Fruit fly (Drosophila melanogaster) whole organism, pupa: ENCODE measurements around the gene CG14990.
A peak's percentile ranks its signal among the peaks of the same experiment; 100 is the strongest.

Experiments used
- CG10348 ChIP-seq: fragments of 200-800 bp; sonication (Bioruptor generic); IDR thresholded peaks from 2 replicates; pipeline ENCODE4 v1.3.6; 2022; ENCODE audit warnings: missing biosample characterization, missing genetic modification characterization
- CG12605 ChIP-seq: fragments of 200-800 bp; sonication (Bioruptor generic); IDR thresholded peaks from 2 replicates; pipeline ENCODE4 v1.3.6; 2022; ENCODE audit warnings: missing biosample characterization, missing genetic modification characterization
- CG13204 ChIP-seq: fragments of 200-800 bp; sonication (Bioruptor generic); optimal IDR thresholded peaks from 2 replicates; lab custom pipeline; 2018; ENCODE audit warnings: missing biosample characterization, mild to moderate bottlenecking, missing genetic modification characterization, moderate library complexity
- CG14655 ChIP-seq: fragments of 200-800 bp; sonication (Bioruptor generic); optimal IDR thresholded peaks from 3 replicates; lab custom pipeline; 2017; ENCODE audit warnings: mild to moderate bottlenecking, missing biosample characterization, missing genetic modification reagents, missing genetic modification characterization
- CG15710 ChIP-seq: fragments of 200-800 bp; sonication (Bioruptor generic); optimal IDR thresholded peaks from 2 replicates; lab custom pipeline; 2018; ENCODE audit warnings: missing biosample characterization, mild to moderate bottlenecking, missing genetic modification characterization, moderate library complexity
- CG17806 ChIP-seq: fragments of 200-800 bp; sonication (Bioruptor generic); optimal IDR thresholded peaks from 2 replicates; lab custom pipeline; 2018; ENCODE audit warnings: missing biosample characterization, mild to moderate bottlenecking, missing genetic modification characterization, moderate library complexity
- CG32121 ChIP-seq: fragments of 200-800 bp; sonication (Bioruptor generic); IDR thresholded peaks from 2 replicates; pipeline ENCODE4 v1.3.6; 2022; ENCODE audit warnings: missing biosample characterization, missing genetic modification characterization
- CG34367 ChIP-seq: fragments of 200-800 bp; sonication (Bioruptor generic); optimal IDR thresholded peaks from 2 replicates; lab custom pipeline; 2018; ENCODE audit warnings: missing biosample characterization, mild to moderate bottlenecking, missing genetic modification characterization
- CG4496 ChIP-seq: fragments of 200-800 bp; sonication (Bioruptor generic); IDR thresholded peaks from 3 replicates; pipeline ENCODE4 v1.3.6; 2022; ENCODE audit warnings: missing biosample characterization, missing genetic modification characterization
- CG8159 ChIP-seq: fragments of 200-800 bp; sonication (Bioruptor generic); optimal IDR thresholded peaks from 3 replicates; lab custom pipeline; 2018; ENCODE audit warnings: missing biosample characterization, mild to moderate bottlenecking, missing genetic modification characterization, moderate library complexity
- CG8301 ChIP-seq: fragments of 200-800 bp; sonication (Bioruptor generic); optimal IDR thresholded peaks from 2 replicates; lab custom pipeline; 2018; ENCODE audit warnings: missing biosample characterization, mild to moderate bottlenecking, missing genetic modification characterization
- CG9948 ChIP-seq: fragments of 200-800 bp; sonication (Bioruptor generic); optimal IDR thresholded peaks from 2 replicates; lab custom pipeline; 2018; ENCODE audit warnings: missing biosample characterization, mild to moderate bottlenecking, missing genetic modification characterization, moderate library complexity
- D1 ChIP-seq: fragments of 200-800 bp; sonication (Bioruptor generic); optimal IDR thresholded peaks from 2 replicates; lab custom pipeline; 2018; ENCODE audit warnings: missing biosample characterization, mild to moderate bottlenecking, missing genetic modification characterization, moderate library complexity
- EcR ChIP-seq: fragments of 200-800 bp; sonication (Bioruptor generic); optimal IDR thresholded peaks from 3 replicates; lab custom pipeline; 2019; ENCODE audit warnings: missing biosample characterization, missing genetic modification characterization, mild to moderate bottlenecking, moderate library complexity, missing genetic modification reagents
- Ets98B ChIP-seq: fragments of 200-800 bp; sonication (Bioruptor generic); IDR thresholded peaks from 2 replicates; pipeline ENCODE4 v1.3.6; 2022; ENCODE audit warnings: missing biosample characterization, missing genetic modification characterization
- Pif1A ChIP-seq: fragments of 200-800 bp; sonication (Bioruptor generic); optimal IDR thresholded peaks from 3 replicates; lab custom pipeline; 2016; ENCODE audit warnings: missing biosample characterization, missing genetic modification characterization
- Pif1B ChIP-seq: fragments of 200-800 bp; sonication (Bioruptor generic); optimal IDR thresholded peaks from 3 replicates; lab custom pipeline; 2016; ENCODE audit warnings: missing biosample characterization, missing genetic modification characterization
- Snoo ChIP-seq: fragments of 200-800 bp; sonication (Bioruptor generic); optimal IDR thresholded peaks from 3 replicates; lab custom pipeline; 2017; ENCODE audit warnings: missing biosample characterization, mild to moderate bottlenecking, missing genetic modification characterization, inconsistent platforms
- fd96Ca ChIP-seq: fragments of 200-800 bp; sonication (Bioruptor generic); IDR thresholded peaks from 3 replicates; pipeline ENCODE4 v1.3.6; 2022; ENCODE audit warnings: missing biosample characterization, missing genetic modification characterization
- gl ChIP-seq: fragments of 200-800 bp; sonication (Bioruptor generic); optimal IDR thresholded peaks from 2 replicates; lab custom pipeline; 2018; ENCODE audit warnings: missing biosample characterization, mild to moderate bottlenecking, missing genetic modification characterization
- rn ChIP-seq: fragments of 200-800 bp; sonication (Bioruptor generic); IDR thresholded peaks from 2 replicates; pipeline ENCODE4 v1.3.6; 2022; ENCODE audit warnings: missing biosample characterization, missing genetic modification characterization

CG14990 gene

DNA sequence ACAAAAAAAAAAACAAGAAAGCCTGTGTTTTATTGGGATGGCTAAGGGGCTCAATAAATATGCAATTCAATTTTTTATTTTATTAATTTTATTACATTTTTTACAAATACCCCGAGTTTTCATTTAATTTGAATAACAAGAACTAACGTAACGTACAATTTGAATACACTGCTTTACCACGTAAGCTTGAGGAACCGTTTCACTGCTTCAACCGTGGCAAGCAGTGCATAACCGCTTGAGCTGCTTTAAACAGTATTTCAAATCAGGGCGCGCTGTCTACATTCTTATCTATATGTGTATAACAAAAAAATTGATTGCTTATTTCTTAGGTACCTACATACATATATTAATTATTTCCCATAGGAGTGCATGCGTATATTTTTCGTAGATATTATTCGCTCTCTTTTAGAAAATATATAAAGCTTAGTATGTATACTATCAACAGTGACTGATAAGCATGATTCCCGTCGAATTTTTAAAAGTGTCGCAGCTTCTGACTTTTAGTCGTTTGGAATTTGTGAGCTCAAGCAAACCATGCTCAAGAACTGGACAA, at the start of gene CG14990:
Gene CG14990 (plus strand): TSS at position 503 of the 553 bp plus-strand sequence.
- TF ChIP-seq Ets98B: no peak
- peak; percentile 97 for TF ChIP-seq D1 (tag; lab: Kevin White, UChicago)
- TF ChIP-seq CG32121 (GFP tag; lab: Robert Waterston, UW): no peak
- no peak for TF ChIP-seq Snoo (tag; lab: Kevin White, UChicago)

DNA sequence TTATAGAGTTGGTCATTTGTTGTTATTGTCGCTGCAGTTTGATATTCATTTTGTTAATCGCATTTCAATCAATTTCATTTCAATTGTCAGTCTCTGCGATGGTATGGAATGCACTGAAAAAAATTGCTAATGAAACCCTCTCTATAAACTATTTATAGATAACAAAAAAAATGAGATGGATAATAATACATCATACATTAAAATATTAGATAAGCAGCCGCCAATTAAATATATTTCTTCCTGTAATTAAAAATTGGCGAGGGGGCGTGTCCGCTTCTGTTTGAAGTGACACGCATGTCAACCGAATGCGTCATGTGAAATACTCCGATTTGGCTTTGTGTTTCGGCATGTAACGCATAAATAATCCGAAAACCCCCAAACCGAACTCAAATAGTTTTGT, 48.5 kb upstream of the CG14990 start:
- TF ChIP-seq CG34367 (no peak), CG14655 (GFP tag; lab: Kevin White, UChicago) (no peak), CG8301 (tag; lab: Kevin White, UChicago) (no peak), CG4496 (no peak), Snoo (tag; lab: Kevin White, UChicago) (no peak), EcR (GFP tag; lab: Kevin White, UChicago) (no peak), gl (tag; lab: Kevin White, UChicago) (no peak), CG8159 (tag; lab: Kevin White, UChicago) (no peak), CG17806 (tag; lab: Kevin White, UChicago) (no peak), fd96Ca (GFP tag; lab: Robert Waterston, UW) (no peak), CG9948 (tag; lab: Kevin White, UChicago) (no peak), CG13204 (GFP tag; lab: Kevin White, UChicago) (no peak), CG10348 (GFP tag; lab: Robert Waterston, UW) (no peak), rn (GFP tag; lab: Robert Waterston, UW) (no peak), CG12605 (GFP tag; lab: Robert Waterston, UW) (no peak), Pif1B (GFP tag; lab: Kevin White, UChicago) (no peak), D1 (tag; lab: Kevin White, UChicago) (no peak)

DNA sequence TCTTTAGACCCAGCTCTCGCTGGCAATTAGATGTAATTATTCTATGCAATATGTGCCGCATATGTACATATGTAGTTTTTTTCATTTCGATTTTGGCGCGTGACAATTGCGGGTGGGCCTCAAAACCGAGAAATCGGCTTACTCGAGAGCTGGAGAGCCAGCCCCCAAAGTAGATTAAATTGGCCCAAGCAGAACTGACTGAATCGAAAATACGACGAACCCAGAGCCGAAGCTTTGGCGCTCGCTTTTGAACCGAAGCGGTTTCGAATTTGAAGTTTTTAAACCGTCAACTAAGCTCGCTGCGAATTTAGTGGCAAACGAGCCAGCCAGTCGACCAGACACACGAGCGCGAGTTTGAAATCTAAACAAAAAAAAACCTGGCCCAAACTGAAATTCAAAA, 46.7 kb upstream of the CG14990 start, which contains the start of gene CG1136:
Gene CG1136 (plus strand): TSS at position 308 of the 400 bp plus-strand sequence.
- TF ChIP-seq CG17806 (tag; lab: Kevin White, UChicago): no peak
- no peak for TF ChIP-seq CG8301 (tag; lab: Kevin White, UChicago)
- TF ChIP-seq CG15710 (tag; lab: Kevin White, UChicago): no peak
- TF ChIP-seq Snoo (tag; lab: Kevin White, UChicago): no peak
- TF ChIP-seq Pif1B (GFP tag; lab: Kevin White, UChicago): no peak
- no peak for TF ChIP-seq rn (GFP tag; lab: Robert Waterston, UW)

DNA sequence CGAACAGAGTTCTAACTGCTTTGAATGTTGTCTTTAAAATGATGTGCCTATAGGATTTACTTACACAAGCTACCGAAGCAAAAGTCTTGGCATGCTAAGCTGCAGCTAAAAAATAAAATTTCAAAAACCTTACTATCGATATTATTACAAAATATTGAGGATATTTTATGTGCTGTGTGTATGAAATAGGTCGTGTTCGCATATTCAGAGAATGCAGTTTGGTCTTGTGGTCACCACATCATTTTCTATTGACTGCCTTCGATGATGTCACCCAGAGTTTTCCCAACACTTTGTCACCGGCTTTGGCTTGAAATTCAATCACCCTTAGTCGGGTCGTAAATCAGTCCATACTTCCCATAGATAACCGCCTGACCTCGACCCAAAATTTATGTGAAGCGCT, 45.4 kb upstream of the CG14990 start, which contains the start of gene Dpy-30L2:
Gene Dpy-30L2 (minus strand): TSS at position 101 of the 400 bp plus-strand sequence.
- TF ChIP-seq CG15710 (tag; lab: Kevin White, UChicago) (no peak), CG9948 (tag; lab: Kevin White, UChicago) (no peak), CG8301 (tag; lab: Kevin White, UChicago) (no peak)
- TF ChIP-seq, all 21 proteins: peak for 0

DNA sequence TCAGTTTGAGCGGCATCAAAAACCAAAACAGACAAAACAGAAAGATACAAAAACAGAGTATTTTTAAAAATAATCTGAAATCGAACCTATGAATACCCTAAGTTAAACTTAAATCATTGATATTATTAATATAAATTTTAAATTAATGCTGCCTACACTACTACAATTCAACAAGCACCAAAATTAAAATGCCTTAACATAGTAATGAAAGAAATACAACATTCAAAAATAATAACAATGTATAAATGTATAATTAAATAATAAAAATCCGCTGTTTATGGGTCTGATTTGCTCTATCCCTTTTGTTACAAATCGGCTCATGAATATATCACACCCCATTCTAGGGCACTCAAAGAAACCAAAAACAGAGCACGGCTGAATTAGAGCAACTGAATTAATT, 43.9 kb upstream of the CG14990 start:
- TF ChIP-seq CG9948 (tag; lab: Kevin White, UChicago) (no peak), Snoo (tag; lab: Kevin White, UChicago) (no peak), CG12605 (GFP tag; lab: Robert Waterston, UW) (no peak), CG17806 (tag; lab: Kevin White, UChicago) (no peak), EcR (GFP tag; lab: Kevin White, UChicago) (no peak), CG15710 (tag; lab: Kevin White, UChicago) (no peak), CG13204 (GFP tag; lab: Kevin White, UChicago) (no peak), CG14655 (GFP tag; lab: Kevin White, UChicago) (no peak), Ets98B (no peak), rn (GFP tag; lab: Robert Waterston, UW) (no peak), D1 (tag; lab: Kevin White, UChicago) (no peak), CG4496 (no peak), CG10348 (GFP tag; lab: Robert Waterston, UW) (no peak), Pif1B (GFP tag; lab: Kevin White, UChicago) (no peak), gl (tag; lab: Kevin White, UChicago) (no peak), CG8159 (tag; lab: Kevin White, UChicago) (no peak)

DNA sequence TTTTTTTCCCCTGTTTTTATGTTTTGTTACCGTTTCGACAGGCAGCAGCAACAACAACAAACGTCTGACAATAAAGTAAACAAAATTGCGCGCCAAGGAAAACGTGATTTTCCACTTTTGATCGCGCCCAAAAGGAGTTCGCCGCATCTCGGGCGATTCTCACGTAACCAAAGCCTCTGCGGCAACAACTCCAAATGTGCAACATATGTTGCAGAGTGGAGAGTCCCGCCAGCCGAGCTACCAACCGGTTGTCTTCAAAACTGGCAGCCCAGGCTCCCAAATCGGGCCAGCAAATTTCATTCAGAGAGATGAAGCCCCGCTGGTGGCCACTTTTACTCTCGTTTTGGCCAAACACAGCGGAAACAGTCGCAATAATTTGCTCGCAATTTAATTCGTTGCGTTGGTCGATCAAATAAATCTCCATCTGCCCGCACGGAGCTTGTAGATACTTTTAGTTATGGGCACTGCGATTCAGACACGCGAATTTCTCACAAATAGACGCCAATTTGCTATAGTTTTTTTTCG, 37.5 kb upstream of the CG14990 start:
- no peak for TF ChIP-seq CG8159 (tag; lab: Kevin White, UChicago)
- TF ChIP-seq fd96Ca (GFP tag; lab: Robert Waterston, UW): 0 out of 3 replicates have a peak, but pooled peaks have one; percentile 38
- TF ChIP-seq CG10348 (GFP tag; lab: Robert Waterston, UW): no peak
- TF ChIP-seq D1 (tag; lab: Kevin White, UChicago): no peak
- TF ChIP-seq Snoo (tag; lab: Kevin White, UChicago): no peak
- no peak for TF ChIP-seq CG34367
- TF ChIP-seq CG14655 (GFP tag; lab: Kevin White, UChicago): no peak

DNA sequence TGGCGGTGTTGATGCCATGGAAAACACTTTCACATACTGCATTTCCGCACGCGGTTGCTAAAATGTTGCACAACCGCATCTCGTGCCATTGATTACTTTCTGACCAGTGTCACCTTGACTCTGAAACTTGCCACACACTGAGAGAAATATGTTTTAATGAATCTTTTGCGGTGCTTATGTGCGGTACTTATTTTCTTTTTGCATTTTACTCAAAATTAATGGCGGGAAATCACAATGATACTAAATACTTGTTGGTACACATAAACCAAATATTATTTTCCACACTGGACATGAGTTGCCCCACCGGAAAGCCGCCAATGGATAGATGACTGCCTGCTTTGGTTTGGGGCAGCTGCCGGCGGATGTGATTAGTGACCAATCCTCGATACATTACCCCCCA, 36.2 kb upstream of the CG14990 start:
- no peak for TF ChIP-seq rn (GFP tag; lab: Robert Waterston, UW)
- peak; percentile 52; the same call in 1 of the 3 replicates for TF ChIP-seq fd96Ca (GFP tag; lab: Robert Waterston, UW)
- TF ChIP-seq CG4496: peak; percentile 24; the same call in 1 of the 3 replicates
- TF ChIP-seq CG8159 (tag; lab: Kevin White, UChicago): no peak
- no peak for TF ChIP-seq Pif1B (GFP tag; lab: Kevin White, UChicago)
- no peak for TF ChIP-seq Pif1A (GFP tag; lab: Kevin White, UChicago)
- TF ChIP-seq Snoo (tag; lab: Kevin White, UChicago): no peak
- no peak for TF ChIP-seq CG34367
- TF ChIP-seq EcR (GFP tag; lab: Kevin White, UChicago): no peak
- TF ChIP-seq CG12605 (GFP tag; lab: Robert Waterston, UW): no peak
- TF ChIP-seq D1 (tag; lab: Kevin White, UChicago): no peak
- no peak for TF ChIP-seq CG15710 (tag; lab: Kevin White, UChicago)
- TF ChIP-seq CG9948 (tag; lab: Kevin White, UChicago): no peak
- peak; percentile 35 for TF ChIP-seq Ets98B
